Worm (Caenorhabditis elegans): ENCODE measurements around the gene F35A5.8.
A peak's percentile ranks its signal among the peaks of the same experiment; 100 is the strongest.

The F35A5.8 gene

DNA sequence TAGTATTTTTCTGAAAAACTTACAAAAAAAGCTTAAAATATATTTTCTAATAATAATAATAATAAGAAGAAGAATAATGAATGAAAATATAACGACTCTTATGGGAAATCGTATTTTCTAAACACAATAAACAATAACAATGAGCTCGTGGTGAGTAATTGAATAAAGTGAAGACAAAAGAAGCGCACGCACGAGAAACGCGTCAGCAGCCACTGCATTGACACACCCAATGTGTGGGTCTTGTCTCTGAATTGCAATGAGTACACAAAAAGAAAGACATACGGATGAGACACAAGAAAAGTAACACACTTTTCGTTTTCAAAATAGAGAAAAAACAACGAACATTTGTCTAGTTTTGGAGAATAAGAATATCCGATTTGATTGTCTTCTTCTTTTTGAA, at the start of gene F35A5.8:
Gene F35A5.8, minus strand, starts transcription at position 151 of the 400 bp plus-strand sequence.
- no peak for TF ChIP-seq unc-3 (GFP tag; conservative IDR thresholded peaks at IDR 0.05)
- peak; percentile 16 for TF ChIP-seq unc-3 (tag; optimal IDR thresholded peaks at IDR 0.05)
- TF ChIP-seq ceh-34 (tag; optimal IDR thresholded peaks at IDR 0.05): no peak
- peak; percentile 94 for TF ChIP-seq unc-42 (tag; optimal IDR thresholded peaks at IDR 0.05)
- peak; percentile 22 for TF ChIP-seq zip-5 (tag; optimal IDR thresholded peaks at IDR 0.05)
- peak; percentile 2 for TF ChIP-seq rnt-1 (tag; optimal IDR thresholded peaks at IDR 0.05)
- TF ChIP-seq ttx-3 (tag; optimal IDR thresholded peaks at IDR 0.05): peak; percentile 10
- TF ChIP-seq sox-2 (GFP tag; IDR thresholded peaks at IDR 0.05): peak; percentile 66
- TF ChIP-seq tbx-2 (tag; optimal IDR thresholded peaks at IDR 0.05): peak; percentile 47
- no peak for TF ChIP-seq ztf-16 (tag; optimal IDR thresholded peaks at IDR 0.05)
- no peak for TF ChIP-seq Y22D7AL.16 (tag; optimal IDR thresholded peaks at IDR 0.05)
- TF ChIP-seq sox-4 (tag; optimal IDR thresholded peaks at IDR 0.05): peak; percentile 37
- peak; percentile 46 for TF ChIP-seq ceh-31 (tag; optimal IDR thresholded peaks at IDR 0.05)
- peak; percentile 50 for TF ChIP-seq nfya-1 (tag; optimal IDR thresholded peaks at IDR 0.05)
- TF ChIP-seq unc-55 (GFP tag; optimal IDR thresholded peaks at IDR 0.05): peak; percentile 45

DNA sequence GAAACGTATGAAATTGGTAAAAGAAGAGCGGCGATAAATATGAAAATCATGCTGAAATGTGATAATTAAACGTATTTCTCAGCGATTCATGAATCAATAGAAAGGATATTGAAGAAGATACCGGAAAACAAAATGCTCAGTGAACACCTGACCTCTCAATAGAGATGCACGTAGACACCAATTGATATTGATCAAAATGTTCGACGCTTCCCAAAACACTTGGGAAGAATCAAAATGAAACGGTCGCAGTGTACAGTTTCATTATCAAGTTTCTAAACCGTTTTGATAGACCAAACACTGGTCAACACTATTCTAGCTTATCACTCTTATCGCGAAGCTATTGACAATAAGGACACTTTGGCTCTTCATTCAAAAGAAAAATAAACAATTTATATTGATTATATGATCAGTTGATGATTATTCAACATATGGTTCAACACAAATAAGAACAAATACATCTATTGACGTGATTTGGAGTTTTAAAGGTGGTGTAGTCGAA, 39.2 kb upstream of the F35A5.8 start, which contains the start of gene ttr-48:
Gene ttr-48, minus strand, starts transcription at position 51 of the 499 bp plus-strand sequence.
- TF ChIP-seq elt-2 (tag; optimal IDR thresholded peaks at IDR 0.05) (peak; percentile 2), pax-1 (tag; optimal IDR thresholded peaks at IDR 0.05) (no peak), pag-3 (tag; optimal IDR thresholded peaks at IDR 0.05; ENCODE audit: borderline replicate concordance) (no peak)

DNA sequence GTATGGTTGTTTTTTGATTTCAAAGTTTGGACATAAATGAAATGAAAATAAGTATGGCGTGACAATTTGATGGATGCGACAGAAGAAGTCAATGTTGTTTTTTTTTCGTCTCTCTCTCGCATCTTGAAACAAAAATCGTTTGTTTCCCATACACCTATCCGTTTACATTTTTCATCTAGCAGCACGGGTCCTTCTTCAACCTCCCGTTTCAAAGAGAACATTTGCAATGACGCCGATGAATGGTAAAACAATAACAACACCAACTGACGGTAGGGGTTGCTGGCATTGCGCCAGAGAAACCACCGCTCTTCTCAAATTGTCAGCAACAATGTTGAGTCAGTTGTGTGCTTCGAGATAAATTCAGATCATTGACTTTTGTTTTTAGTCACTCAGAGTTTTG, 35.9 kb upstream of the F35A5.8 start:
- no peak for TF ChIP-seq ceh-31 (tag; optimal IDR thresholded peaks at IDR 0.05)
- TF ChIP-seq rnt-1 (tag; optimal IDR thresholded peaks at IDR 0.05): peak; percentile 5

DNA sequence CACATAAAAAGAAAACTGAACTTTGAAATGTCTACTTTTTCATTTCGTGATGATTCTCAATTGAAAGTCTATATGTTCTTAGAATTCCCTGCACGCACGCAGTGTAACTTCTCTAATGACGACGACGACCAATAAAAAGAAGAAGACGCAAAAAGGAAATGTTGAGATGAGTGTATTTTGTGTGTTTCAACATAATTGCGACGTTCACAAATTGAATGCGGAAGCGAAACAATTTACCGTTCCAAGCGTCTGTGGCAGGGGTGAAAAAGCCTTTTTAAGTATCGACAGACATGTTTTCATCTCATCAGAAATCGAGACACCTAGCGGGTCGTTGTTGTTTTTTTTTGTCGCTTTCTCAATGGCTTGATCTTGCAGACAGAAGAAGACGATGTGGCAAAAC, 35.4 kb upstream of the F35A5.8 start:
- TF ChIP-seq tbx-7 (tag; optimal IDR thresholded peaks at IDR 0.05) (no peak), F13H6.1 (tag; optimal IDR thresholded peaks at IDR 0.05) (no peak)

DNA sequence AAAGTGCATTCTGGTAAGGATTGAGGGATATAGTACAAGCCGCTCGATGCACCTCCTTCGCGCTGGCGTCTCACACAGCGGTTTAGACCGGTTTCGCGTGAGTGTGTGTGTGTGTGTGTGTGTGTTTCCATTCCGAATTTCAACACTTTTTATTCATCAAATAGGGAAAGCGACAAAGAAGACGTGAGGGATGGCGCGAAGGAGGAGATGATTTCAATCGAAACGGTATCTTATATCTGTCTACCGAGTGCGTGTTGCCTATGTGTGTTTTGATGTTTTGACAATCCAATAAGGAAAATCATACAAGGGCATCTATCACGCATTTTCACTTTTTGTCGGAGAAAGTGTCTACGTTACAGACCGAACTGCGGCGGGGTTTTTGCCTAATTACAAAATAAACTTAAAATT, 34.5 kb upstream of the F35A5.8 start:
- no peak for TF ChIP-seq unc-55 (GFP tag; optimal IDR thresholded peaks at IDR 0.05)
- peak; percentile 40 for TF ChIP-seq ref-2 (tag; optimal IDR thresholded peaks at IDR 0.05)

DNA sequence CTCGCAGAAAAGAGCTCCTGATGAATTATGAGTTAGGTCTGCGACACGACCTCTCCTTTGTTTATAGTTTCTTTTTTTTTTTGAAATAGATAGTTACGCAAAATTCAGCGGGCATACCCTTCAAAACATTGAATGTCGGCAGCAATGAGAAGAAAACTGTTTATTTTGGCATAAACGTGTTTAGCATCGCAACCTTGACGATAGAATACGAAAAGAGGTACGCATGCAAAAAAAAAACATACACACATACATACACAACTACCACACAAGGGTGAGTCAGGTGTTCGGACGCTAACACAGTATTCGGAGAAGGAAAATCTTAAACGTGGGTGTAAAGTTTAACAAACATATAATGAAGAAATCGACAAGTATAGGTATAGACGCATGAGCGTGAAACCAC, 32.4 kb upstream of the F35A5.8 start:
- no peak for TF ChIP-seq ets-4 (tag; optimal IDR thresholded peaks at IDR 0.05)
- TF ChIP-seq ceh-2 (tag; optimal IDR thresholded peaks at IDR 0.05): no peak
- no peak for TF ChIP-seq pha-4 (tag; optimal IDR thresholded peaks at IDR 0.05)
- TF ChIP-seq T23F11.4 (GFP tag; optimal IDR thresholded peaks at IDR 0.05): no peak
- no peak for TF ChIP-seq tbx-2 (tag; optimal IDR thresholded peaks at IDR 0.05)
- TF ChIP-seq elt-4 (tag; optimal IDR thresholded peaks at IDR 0.05): no peak
- no peak for TF ChIP-seq odd-2 (tag; optimal IDR thresholded peaks at IDR 0.05)
- TF ChIP-seq hlh-30 (tag; optimal IDR thresholded peaks at IDR 0.05; ENCODE audit: insufficient read depth): no peak
- no peak for TF ChIP-seq Y22D7AL.16 (tag; optimal IDR thresholded peaks at IDR 0.05)
- no peak for TF ChIP-seq unc-3 (GFP tag; conservative IDR thresholded peaks at IDR 0.05)
- TF ChIP-seq unc-3 (tag; optimal IDR thresholded peaks at IDR 0.05): no peak
- TF ChIP-seq mec-3 (tag; optimal IDR thresholded peaks at IDR 0.05; ENCODE audit: borderline replicate concordance): no peak
- no peak for TF ChIP-seq hlh-13 (GFP tag; optimal IDR thresholded peaks at IDR 0.05)
- no peak for TF ChIP-seq ceh-18 (tag; optimal IDR thresholded peaks at IDR 0.05)
- TF ChIP-seq lin-11 (tag; optimal IDR thresholded peaks at IDR 0.05): no peak
- no peak for TF ChIP-seq C08G9.2 (tag; optimal IDR thresholded peaks at IDR 0.05)
- no peak for TF ChIP-seq sox-2 (GFP tag; IDR thresholded peaks at IDR 0.05)
